Worm (Caenorhabditis elegans): Measurements from ENCODE around the gene sec-61.G.

DNA sequence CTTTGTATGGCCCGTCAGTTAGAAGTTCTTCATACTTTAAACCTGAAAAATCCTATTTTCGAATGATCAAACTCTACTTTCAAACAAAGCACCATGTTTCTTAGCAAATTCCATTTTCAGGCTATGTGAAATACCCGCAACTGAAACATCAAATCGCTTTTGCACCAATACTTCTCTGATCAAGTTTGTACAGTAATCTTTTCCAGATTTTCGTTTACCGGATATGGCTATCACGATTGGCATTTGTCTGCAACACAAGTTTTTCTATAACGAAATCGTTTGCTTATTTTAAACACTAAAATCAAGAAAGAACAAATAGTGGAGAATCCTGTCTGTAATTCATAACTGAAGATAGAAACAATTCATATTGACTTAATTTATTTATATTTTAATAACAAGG lies 648 bp downstream of the sec-61.G start, which contains the start of gene F32D8.13:
- TF ChIP-seq ceh-44 (GFP tag; IDR thresholded peaks at IDR 0.05), result no peak
- TF ChIP-seq F10B5.3 (tag; optimal IDR thresholded peaks at IDR 0.05), result no peak
